Fruit fly (Drosophila melanogaster): ENCODE measurements around the gene CG1835.

CG1835 gene

DNA sequence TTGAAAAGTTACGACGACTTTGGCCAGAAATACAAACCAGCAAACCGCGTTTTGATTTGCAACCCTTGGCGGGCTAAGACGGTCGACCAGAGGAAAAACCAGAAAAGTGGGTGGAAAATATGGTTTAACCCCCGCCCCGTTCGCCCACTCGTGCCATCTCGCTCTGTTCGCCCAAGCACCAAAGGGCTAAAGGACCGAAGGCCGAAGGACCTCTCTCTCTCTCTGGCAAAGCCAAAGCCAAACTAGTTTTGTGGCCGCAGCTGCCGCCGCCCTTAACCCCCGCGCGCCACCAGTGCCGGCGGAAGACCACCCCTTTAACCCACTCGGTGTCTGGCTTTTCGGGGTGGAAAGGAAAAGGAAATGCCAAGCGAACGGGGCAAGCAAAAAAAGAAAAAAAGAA is 25.5 kb downstream of the CG1835 start (continued):
- TF ChIP-seq phol (tag; optimal IDR thresholded peaks at IDR 0.05) (no peak), Ssrp (tag; optimal IDR thresholded peaks at IDR 0.05) (no peak), unc-4 (GFP tag; IDR thresholded peaks at IDR 0.05; ENCODE audit: partially characterized antibody) (no peak), run (tag; optimal IDR thresholded peaks at IDR 0.05) (peak; percentile 94), fd3F (GFP tag; optimal IDR thresholded peaks at IDR 0.05) (no peak), Kr (GFP tag; optimal IDR thresholded peaks at IDR 0.05) (no peak), CG2129 (GFP tag; IDR thresholded peaks at IDR 0.05; ENCODE audit: partially characterized antibody) (no peak), CG1832 (GFP tag; optimal IDR thresholded peaks at IDR 0.05) (peak; percentile 81), knrl (GFP tag; IDR thresholded peaks at IDR 0.05; ENCODE audit: partially characterized antibody) (no peak), bsh (GFP tag; optimal IDR thresholded peaks at IDR 0.05) (no peak), cg (GFP tag; optimal IDR thresholded peaks at IDR 0.05) (no peak), btn (GFP tag; optimal IDR thresholded peaks at IDR 0.05) (no peak), Sry-δ (GFP tag; optimal IDR thresholded peaks at IDR 0.05) (no peak), CG3838 (GFP tag; optimal IDR thresholded peaks at IDR 0.05) (no peak), chif (GFP tag; optimal IDR thresholded peaks at IDR 0.05) (no peak)

- TF ChIP-seq pum (GFP tag; optimal IDR thresholded peaks at IDR 0.05) (no peak), Nf-YC (tag; optimal IDR thresholded peaks at IDR 0.05) (peak; percentile 80), Hr51 (GFP tag; optimal IDR thresholded peaks at IDR 0.05) (no peak), CG8359 (GFP tag; optimal IDR thresholded peaks at IDR 0.05; ENCODE audit: borderline replicate concordance) (no peak), CG4617 (GFP tag; optimal IDR thresholded peaks at IDR 0.05; ENCODE audit: borderline replicate concordance) (no peak), CG30020 (tag; optimal IDR thresholded peaks at IDR 0.05) (no peak), CG17186 (GFP tag; optimal IDR thresholded peaks at IDR 0.05) (no peak), z (GFP tag; IDR thresholded peaks at IDR 0.05) (peak; percentile 90), run (tag; optimal IDR thresholded peaks at IDR 0.05) (peak; percentile 54), usp (GFP tag; optimal IDR thresholded peaks at IDR 0.05) (no peak), Scr (GFP tag; IDR thresholded peaks at IDR 0.05; ENCODE audit: partially characterized antibody) (no peak), CG6254 (GFP tag; optimal IDR thresholded peaks at IDR 0.05) (no peak), Deaf1 (tag; optimal IDR thresholded peaks at IDR 0.05) (peak; percentile 17), CG12659 (GFP tag; optimal IDR thresholded peaks at IDR 0.05) (no peak), Rx (GFP tag; IDR thresholded peaks at IDR 0.05) (no peak), sna (GFP tag; IDR thresholded peaks at IDR 0.05; ENCODE audit: partially characterized antibody) (no peak), pan (optimal IDR thresholded peaks at IDR 0.05) (no peak), pan (GFP tag; optimal IDR thresholded peaks at IDR 0.05 in 1 of 2, IDR thresholded peaks at IDR 0.05 in 1 of 2) (no peak), Pdp1 (GFP tag; optimal IDR thresholded peaks at IDR 0.05) (peak in 1 of 2 experiments; percentile 34), Camta (GFP tag; optimal IDR thresholded peaks at IDR 0.05) (no peak), wdn (GFP tag; IDR thresholded peaks at IDR 0.05) (no peak), D19A (tag; optimal IDR thresholded peaks at IDR 0.05) (no peak), nerfin-1 (tag; optimal IDR thresholded peaks at IDR 0.05) (no peak), croc (GFP tag; conservative IDR thresholded peaks at IDR 0.05) (no peak), CG12744 (GFP tag; optimal IDR thresholded peaks at IDR 0.05) (no peak), seq (GFP tag; IDR thresholded peaks at IDR 0.05) (peak; percentile 51; the same call in 1 of the 2 replicates), vnd (GFP tag; IDR thresholded peaks at IDR 0.05; ENCODE audit: partially characterized antibody) (no peak), luna (GFP tag; optimal IDR thresholded peaks at IDR 0.05) (no peak), CG10431 (GFP tag; optimal IDR thresholded peaks at IDR 0.05) (no peak), amos (GFP tag; IDR thresholded peaks at IDR 0.05; ENCODE audit: partially characterized antibody) (no peak), CG8089 (GFP tag; optimal IDR thresholded peaks at IDR 0.05) (no peak), Stat92E (GFP tag; optimal IDR thresholded peaks at IDR 0.05) (no peak), odd (GFP tag; optimal IDR thresholded peaks at IDR 0.05) (no peak), zen (tag; optimal IDR thresholded peaks at IDR 0.05) (no peak), CG13624 (GFP tag; optimal IDR thresholded peaks at IDR 0.05) (no peak)
Observed at dm6 chrX:20689504-20689903, 27.8 kb downstream of the CG1835 start.
